Worm (Caenorhabditis elegans): ENCODE results near the gene F56C3.7.
A peak's percentile ranks its signal among the peaks of the same experiment; 100 is the strongest.

The F56C3.7 gene

ce11 chrX:1394437-1394836 is 23.9 kb upstream of the F56C3.7 start:
- TF ChIP-seq sptf-1 (tag; optimal IDR thresholded peaks at IDR 0.05) = no peak
- TF ChIP-seq nhr-28 (tag; optimal IDR thresholded peaks at IDR 0.05) = no peak
- TF ChIP-seq tbx-8 (GFP tag; optimal IDR thresholded peaks at IDR 0.05) = no peak
- TF ChIP-seq ceh-83 (GFP tag; optimal IDR thresholded peaks at IDR 0.05) = no peak
- no peak for TF ChIP-seq nhr-237 (tag; optimal IDR thresholded peaks at IDR 0.05)
- no peak for TF ChIP-seq bed-3 (GFP tag; optimal IDR thresholded peaks at IDR 0.05)
- TF ChIP-seq drap-1 (GFP tag; optimal IDR thresholded peaks at IDR 0.05) = no peak
- no peak for TF ChIP-seq snpc-4 (tag; optimal IDR thresholded peaks at IDR 0.05)
- TF ChIP-seq nhr-76 (tag; optimal IDR thresholded peaks at IDR 0.05) = no peak
- TF ChIP-seq unc-120 (tag; optimal IDR thresholded peaks at IDR 0.05; ENCODE audit: poor library complexity, severe bottlenecking) = no peak
- TF ChIP-seq hlh-1 (tag; optimal IDR thresholded peaks at IDR 0.05) = no peak
- no peak for TF ChIP-seq unc-39 (tag; optimal IDR thresholded peaks at IDR 0.05)

ce11 chrX:1393891-1394290 is 23.3 kb upstream of the F56C3.7 start, which contains the start of gene F56C3.9:
F56C3.9 (minus strand) TSS chrX:1393991.
- no peak for TF ChIP-seq tbx-8 (GFP tag; optimal IDR thresholded peaks at IDR 0.05)
- TF ChIP-seq sem-2 (GFP tag; optimal IDR thresholded peaks at IDR 0.05) = no peak
- TF ChIP-seq nhr-237 (tag; optimal IDR thresholded peaks at IDR 0.05) = no peak
- TF ChIP-seq drap-1 (GFP tag; optimal IDR thresholded peaks at IDR 0.05) = no peak
- no peak for TF ChIP-seq lin-13 (tag; optimal IDR thresholded peaks at IDR 0.05)
- no peak for TF ChIP-seq nhr-2 (tag; optimal IDR thresholded peaks at IDR 0.05)
- TF ChIP-seq cnd-1 (tag; optimal IDR thresholded peaks at IDR 0.05) = no peak
- TF ChIP-seq snpc-4 (tag; optimal IDR thresholded peaks at IDR 0.05) = no peak
- TF ChIP-seq unc-120 (tag; optimal IDR thresholded peaks at IDR 0.05; ENCODE audit: poor library complexity, severe bottlenecking) = no peak
- no peak for TF ChIP-seq unc-39 (tag; optimal IDR thresholded peaks at IDR 0.05)
- TF ChIP-seq elt-1 (tag; optimal IDR thresholded peaks at IDR 0.05; ENCODE audit: borderline replicate concordance, insufficient read depth) = no peak
- no peak for TF ChIP-seq ceh-83 (GFP tag; optimal IDR thresholded peaks at IDR 0.05)
- no peak for TF ChIP-seq zip-8 (tag; optimal IDR thresholded peaks at IDR 0.05)
- TF ChIP-seq flh-1 (GFP tag; optimal IDR thresholded peaks at IDR 0.05) = no peak
- no peak for TF ChIP-seq nhr-28 (tag; optimal IDR thresholded peaks at IDR 0.05)
- no peak for TF ChIP-seq mls-2 (tag; optimal IDR thresholded peaks at IDR 0.05)
- no peak for TF ChIP-seq nhr-76 (tag; optimal IDR thresholded peaks at IDR 0.05)

DNA sequence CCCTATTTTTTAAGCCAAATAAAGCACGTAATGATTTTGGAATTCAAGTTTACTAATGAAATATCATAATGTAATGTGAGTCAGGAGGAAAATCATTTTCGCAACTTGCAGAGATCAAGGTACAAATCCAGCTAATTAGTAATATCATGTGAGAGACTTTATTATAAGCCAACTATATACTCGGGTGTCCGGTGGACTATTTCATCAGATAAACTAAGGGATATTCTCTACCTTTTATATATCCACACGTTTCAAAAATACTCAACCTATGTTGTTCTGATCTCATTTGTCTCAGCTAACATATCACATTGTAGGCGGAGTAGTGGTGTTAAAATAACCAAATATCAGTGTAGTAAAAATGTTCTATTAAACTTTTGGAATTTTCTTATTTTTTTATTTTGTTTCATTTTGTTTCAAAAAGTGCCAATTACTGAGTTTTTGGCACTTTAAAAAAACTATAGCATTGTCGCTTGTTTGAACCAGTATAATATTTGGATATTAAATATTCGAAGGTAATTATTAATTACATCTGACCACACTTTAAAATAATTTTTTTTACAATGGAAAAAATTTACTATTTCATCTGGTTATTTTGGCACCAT is 18.9 kb upstream of the F56C3.7 start:
- TF ChIP-seq ces-1 (GFP tag; optimal IDR thresholded peaks at IDR 0.05) (peak; percentile 62), mab-5 (tag; optimal IDR thresholded peaks at IDR 0.05) (no peak), nhr-237 (tag; optimal IDR thresholded peaks at IDR 0.05) (peak; percentile 89), snpc-4 (tag; optimal IDR thresholded peaks at IDR 0.05) (no peak), lin-13 (tag; optimal IDR thresholded peaks at IDR 0.05) (no peak), nhr-12 (tag; optimal IDR thresholded peaks at IDR 0.05) (no peak), M03D4.4 (tag; optimal IDR thresholded peaks at IDR 0.05) (no peak), elt-3 (tag; optimal IDR thresholded peaks at IDR 0.05) (peak; percentile 74), blmp-1 (tag; optimal IDR thresholded peaks at IDR 0.05) (no peak), sem-2 (GFP tag; optimal IDR thresholded peaks at IDR 0.05) (no peak), unc-120 (tag; optimal IDR thresholded peaks at IDR 0.05; ENCODE audit: poor library complexity, severe bottlenecking) (no peak), ceh-39 (tag; optimal IDR thresholded peaks at IDR 0.05) (no peak), drap-1 (GFP tag; optimal IDR thresholded peaks at IDR 0.05) (no peak)

DNA sequence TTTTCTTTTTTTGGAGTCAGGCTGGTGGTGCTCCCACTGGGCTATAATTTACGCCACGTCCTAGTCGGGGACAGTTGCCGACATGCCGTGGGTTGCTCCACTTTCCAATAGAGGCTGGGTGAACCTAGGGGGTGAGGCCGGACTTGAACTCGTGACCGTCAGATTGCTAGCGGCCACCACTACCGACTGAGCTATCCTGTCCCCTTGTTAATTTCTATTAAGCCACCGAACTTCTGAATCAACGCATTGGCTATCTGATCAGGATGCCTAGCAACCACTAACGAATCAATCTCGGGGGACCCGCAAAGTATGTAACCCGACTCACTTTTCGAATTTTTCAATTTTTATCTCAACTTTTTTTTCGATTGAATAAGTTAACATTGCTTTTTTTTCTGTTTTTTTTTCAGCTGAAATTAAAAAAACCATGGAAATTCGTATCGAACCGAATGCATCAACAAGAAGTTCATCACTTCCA is 16.3 kb upstream of the F56C3.7 start, which contains the start of gene F56C3.1:
Gene F56C3.1 (plus strand): TSS at position 425 of the 475 bp plus-strand sequence.
- TF ChIP-seq mep-1 (tag; optimal IDR thresholded peaks at IDR 0.05) = no peak
- no peak for TF ChIP-seq nhr-2 (tag; optimal IDR thresholded peaks at IDR 0.05)
- TF ChIP-seq nhr-12 (tag; optimal IDR thresholded peaks at IDR 0.05) = no peak
- TF ChIP-seq ceh-83 (GFP tag; optimal IDR thresholded peaks at IDR 0.05) = no peak
- no peak for TF ChIP-seq ceh-39 (tag; optimal IDR thresholded peaks at IDR 0.05)
- no peak for TF ChIP-seq bed-3 (GFP tag; optimal IDR thresholded peaks at IDR 0.05)
- no peak for TF ChIP-seq nhr-76 (tag; optimal IDR thresholded peaks at IDR 0.05)
- no peak for TF ChIP-seq sptf-1 (tag; optimal IDR thresholded peaks at IDR 0.05)
- no peak for TF ChIP-seq tbx-8 (GFP tag; optimal IDR thresholded peaks at IDR 0.05)
- TF ChIP-seq ceh-43 (GFP tag; optimal IDR thresholded peaks at IDR 0.05) = no peak

DNA sequence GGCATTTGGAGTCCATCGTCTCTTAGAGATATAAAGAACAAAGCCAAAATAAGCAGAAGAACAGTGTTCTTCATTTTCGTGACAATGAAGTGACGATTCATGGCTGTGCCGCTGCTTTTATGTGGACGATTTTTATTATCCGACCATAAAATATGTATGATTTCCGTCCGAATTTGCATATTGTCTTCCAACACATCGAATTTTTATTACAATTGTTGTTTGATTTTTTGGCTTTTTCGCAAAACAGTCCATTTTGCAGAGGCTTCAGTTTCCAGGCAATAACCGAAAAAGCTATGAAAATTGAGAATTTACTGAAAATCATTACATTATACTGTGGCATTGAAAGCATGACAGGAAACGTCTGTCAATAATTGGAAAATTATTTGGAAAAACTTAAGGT is 14.0 kb upstream of the F56C3.7 start, which contains the start of gene F56C3.8:
Gene F56C3.8 (minus strand): TSS at position 101 of the 400 bp plus-strand sequence.
- TF ChIP-seq ceh-43 (GFP tag; optimal IDR thresholded peaks at IDR 0.05) = no peak
- TF ChIP-seq drap-1 (GFP tag; optimal IDR thresholded peaks at IDR 0.05) = no peak
- TF ChIP-seq blmp-1 (tag; optimal IDR thresholded peaks at IDR 0.05) = no peak
- no peak for TF ChIP-seq lsy-2 (tag; optimal IDR thresholded peaks at IDR 0.05)
- no peak for TF ChIP-seq pha-4 (tag; optimal IDR thresholded peaks at IDR 0.05)
- no peak for TF ChIP-seq bed-3 (GFP tag; optimal IDR thresholded peaks at IDR 0.05)
- TF ChIP-seq unc-39 (tag; optimal IDR thresholded peaks at IDR 0.05) = no peak
- no peak for TF ChIP-seq hlh-1 (tag; optimal IDR thresholded peaks at IDR 0.05)
- TF ChIP-seq sptf-1 (tag; optimal IDR thresholded peaks at IDR 0.05) = no peak
